Fruit fly (Drosophila melanogaster): ENCODE data around the gene Pka-C1.

Pka-C1 gene

DNA sequence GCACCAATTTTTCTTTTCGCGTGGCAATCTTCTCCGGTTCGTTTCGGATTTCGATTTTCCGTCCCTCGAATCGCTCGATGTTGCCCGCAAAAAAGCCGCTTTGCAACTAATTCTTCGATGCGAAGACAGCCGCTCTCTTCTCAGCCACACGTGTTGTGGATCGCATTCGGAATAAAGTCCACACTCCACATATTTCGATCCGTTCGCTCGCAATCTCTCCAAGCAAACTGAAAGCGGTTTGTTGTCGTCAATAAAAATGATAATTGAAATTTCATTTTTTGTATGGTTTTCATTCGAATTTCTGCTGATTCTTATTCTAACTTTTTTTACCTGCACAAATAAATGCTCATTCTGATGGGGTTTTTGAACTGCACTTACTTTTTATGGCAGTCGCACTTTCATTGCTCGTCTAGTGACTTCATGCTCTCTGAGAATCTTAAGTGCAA lies 6.8 kb upstream of the Pka-C1 start, which contains the start of gene CG31710:
Gene CG31710 (minus strand): TSS at position 83 of the 446 bp plus-strand sequence.
- TF ChIP-seq noc (tag; optimal IDR thresholded peaks at IDR 0.05), result peak; percentile 46

DNA sequence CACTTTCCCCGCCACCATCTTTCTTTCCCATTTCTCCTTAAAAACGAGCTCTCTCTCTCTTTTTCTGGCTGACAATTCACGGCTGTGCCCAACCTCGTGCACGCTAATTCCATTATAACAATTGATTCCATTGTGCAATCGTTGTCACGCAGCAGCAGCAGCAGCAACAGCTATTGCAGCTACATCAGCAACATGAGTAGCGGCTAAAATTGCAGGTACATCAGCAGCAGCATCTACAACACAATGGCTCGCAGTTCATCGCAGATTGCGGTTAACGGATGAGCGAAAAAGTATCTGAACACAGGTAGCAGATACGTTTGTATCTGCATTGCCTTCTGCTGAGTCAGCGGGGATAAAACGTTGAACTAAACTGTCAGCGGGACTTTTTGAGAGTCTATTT lies 6.2 kb upstream of the Pka-C1 start:
- no peak for TF ChIP-seq noc (tag; optimal IDR thresholded peaks at IDR 0.05)

DNA sequence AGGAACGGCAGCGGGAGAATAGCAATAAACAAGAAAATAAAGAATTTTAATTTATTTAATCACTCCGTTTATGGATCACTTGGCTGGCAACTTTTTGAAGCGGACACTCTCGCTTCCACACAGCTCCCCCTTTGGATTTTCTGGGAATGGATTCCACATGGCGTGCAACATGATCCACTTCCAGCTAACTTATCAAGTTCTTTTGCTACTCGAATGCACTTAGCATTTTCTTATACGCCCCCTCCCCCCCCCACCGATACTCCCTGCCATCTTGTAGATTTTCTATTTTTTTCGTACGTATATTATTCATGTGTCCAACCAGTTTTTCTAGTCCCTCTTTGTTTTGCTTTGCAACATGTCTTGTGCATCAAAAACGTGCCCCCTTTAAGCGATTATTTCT lies 5.2 kb upstream of the Pka-C1 start:
- no peak for TF ChIP-seq noc (tag; optimal IDR thresholded peaks at IDR 0.05)

DNA sequence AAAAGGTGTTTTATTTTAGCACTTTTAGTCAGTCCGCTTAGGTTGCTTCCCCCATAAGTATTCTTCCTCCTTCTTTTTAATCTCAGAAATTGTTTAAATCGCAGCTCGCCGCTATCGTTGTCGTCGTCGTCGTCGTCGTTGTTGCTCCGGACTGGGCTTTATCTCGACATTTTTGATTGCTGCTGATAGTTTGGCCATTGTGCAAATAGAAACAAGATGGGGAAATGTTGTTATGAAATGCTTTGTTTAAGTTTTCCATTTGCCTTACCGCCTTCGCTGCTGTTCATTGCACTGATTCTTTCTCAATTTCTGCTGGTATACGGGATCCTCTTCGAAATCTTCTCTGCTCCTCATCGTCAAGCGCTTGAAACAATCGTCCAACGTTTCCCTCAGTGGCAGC lies 3.9 kb upstream of the Pka-C1 start:
- no peak for TF ChIP-seq noc (tag; optimal IDR thresholded peaks at IDR 0.05)

DNA sequence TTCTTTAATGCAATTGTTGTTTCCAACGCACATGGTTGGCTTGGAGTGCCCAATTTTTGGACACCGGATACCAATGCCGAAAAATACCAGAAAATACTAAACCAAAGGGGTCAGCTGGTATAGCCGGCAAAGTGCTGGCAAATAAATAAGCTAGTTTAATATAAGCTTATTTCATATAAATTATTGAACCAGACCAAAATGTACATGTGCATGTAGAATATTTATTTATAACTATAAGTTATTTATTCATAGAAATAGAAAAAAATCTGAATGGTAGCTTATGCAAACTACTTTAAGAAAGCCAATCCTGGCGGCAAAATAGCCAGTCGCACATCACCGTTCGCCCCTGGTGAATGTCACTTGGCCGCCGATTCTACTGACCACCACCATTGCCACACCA lies 1.4 kb upstream of the Pka-C1 start, which contains the start of gene pelo:
Gene pelo (plus strand): TSS at position 357 of the 400 bp plus-strand sequence.
- TF ChIP-seq noc (tag; optimal IDR thresholded peaks at IDR 0.05), result peak; percentile 70

DNA sequence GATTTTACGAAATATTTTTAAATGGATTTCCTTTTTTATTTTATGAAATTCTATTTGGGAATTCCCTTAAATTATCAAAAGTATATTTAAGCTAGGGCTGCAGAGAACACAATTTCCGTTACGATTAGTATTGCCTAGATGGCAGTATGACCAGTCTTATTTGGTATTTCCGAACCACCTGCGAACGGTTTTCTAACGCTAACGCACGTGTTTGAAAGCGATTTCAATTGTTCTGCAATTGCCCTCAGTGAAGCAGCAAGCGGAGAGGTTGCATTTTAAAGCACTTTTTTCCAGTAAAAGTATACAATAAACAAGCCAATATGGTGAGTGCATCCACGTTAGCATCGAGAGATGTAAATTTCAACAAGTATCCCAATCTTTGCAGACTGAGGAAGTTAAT lies 518 bp upstream of the Pka-C1 start, which contains the start of gene hoip:
Gene hoip (plus strand): TSS at position 177 of the 400 bp plus-strand sequence.
- TF ChIP-seq noc (tag; optimal IDR thresholded peaks at IDR 0.05), result no peak

DNA sequence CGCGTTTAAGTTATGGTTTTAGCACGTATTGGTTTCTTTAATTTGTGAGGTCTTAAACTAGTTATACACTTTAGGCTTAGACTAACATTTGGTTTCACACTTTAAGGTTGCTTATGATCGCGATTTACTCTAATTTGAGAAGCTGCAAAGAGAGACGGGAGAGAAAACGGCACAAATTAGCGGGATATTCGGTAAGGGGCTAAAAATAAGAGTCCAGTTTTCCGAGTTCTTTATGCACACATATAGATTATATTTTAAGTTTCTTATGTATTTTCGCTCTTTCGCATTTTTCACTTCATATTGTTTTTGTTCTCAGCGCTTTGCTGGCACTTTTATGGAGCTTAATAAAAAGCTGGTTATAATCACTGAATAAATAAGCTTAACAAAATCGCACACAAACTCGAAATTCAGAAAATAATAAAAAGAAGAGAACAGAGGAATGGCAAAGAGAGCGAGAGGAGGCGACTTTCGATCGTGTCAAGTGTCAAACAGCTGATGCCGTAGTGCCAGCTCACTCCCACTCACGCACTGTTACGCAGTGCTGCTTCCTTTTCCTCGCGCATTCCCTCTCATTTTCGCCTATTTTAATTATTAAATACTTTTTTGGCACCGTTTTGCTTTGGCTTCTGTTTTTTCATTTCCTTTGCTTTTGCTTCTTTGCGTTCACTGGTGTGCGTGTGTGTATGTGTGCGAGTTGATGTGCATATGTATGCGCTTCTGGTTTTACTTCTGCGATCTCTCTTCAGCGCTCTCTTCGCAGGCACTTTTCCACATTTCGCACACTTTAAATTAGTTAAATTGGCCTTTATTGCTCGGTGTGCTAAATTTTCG lies 790 bp downstream of the Pka-C1 start:
- peak; percentile 30 for TF ChIP-seq noc (tag; optimal IDR thresholded peaks at IDR 0.05)

DNA sequence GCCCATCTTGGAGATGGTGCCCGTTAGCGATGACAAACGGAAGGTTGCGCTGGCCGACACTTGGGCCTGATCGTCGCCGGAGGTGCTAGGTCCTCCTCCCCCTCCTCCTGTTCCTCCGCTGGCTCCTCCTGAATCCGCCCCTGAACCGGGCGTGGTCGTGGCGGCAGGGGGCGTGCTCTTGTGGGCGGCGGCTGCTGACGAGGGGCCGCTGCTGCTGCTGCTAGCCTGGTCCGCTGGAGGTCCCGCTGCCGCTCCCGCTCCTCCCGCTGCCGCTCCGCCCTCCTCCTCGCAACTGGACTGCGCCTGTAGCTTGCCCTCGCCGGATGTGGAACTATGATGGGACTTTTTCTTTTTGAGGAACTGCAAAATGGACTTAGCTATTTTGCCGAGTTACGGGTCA lies 1.5 kb downstream of the Pka-C1 start:
- no peak for TF ChIP-seq noc (tag; optimal IDR thresholded peaks at IDR 0.05)

DNA sequence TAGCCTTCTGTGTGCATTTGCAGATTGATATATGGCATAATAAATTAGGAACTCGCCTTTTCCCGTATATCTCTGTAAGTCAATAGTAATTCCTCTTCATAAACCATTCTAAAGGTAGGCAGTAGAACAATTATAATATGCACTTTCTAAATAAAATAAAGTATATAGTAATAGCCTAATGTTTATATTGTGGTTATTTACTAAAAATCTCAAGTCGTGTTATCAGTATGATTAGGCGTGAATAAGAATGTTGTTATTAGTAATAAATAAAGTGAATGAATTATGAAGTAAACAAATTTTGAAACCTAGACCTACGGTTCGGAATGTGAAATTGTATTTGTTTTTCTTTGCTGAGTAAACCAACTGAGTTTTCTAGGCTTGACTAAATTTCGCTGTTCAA lies 3.4 kb downstream of the Pka-C1 start:
- TF ChIP-seq noc (tag; optimal IDR thresholded peaks at IDR 0.05), result no peak

DNA sequence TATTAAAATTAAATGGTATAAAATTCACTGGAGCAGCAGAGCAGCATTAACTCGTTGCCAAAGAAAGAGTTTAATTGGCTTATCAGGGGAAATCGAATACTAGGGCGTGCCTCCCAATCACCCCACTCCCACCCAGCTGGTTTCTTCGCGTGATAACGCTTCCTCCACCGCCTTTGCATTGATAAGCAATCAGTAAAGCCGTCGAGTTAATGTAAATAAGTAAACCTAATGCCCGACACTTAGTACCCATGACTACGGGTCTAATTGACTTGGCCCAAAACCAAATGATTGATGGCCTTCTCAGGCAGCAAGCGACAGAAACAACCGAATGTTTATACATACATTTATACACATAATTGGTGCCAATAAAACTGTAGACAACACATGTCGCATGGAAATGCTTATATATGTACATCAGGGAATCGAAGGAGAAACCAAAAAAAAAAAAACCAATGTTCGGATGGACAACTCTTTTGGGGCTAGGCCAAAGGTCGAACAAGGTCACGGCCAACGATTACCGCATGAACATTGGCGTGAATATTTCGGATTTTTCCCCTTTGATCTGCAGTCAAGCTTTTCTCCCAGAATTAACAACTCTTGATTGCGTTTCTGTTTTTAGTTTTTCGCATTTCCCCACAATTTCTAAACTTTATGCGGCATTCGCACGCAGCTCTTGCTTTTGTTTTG lies 5.0 kb downstream of the Pka-C1 start:
- TF ChIP-seq noc (tag; optimal IDR thresholded peaks at IDR 0.05), result no peak

DNA sequence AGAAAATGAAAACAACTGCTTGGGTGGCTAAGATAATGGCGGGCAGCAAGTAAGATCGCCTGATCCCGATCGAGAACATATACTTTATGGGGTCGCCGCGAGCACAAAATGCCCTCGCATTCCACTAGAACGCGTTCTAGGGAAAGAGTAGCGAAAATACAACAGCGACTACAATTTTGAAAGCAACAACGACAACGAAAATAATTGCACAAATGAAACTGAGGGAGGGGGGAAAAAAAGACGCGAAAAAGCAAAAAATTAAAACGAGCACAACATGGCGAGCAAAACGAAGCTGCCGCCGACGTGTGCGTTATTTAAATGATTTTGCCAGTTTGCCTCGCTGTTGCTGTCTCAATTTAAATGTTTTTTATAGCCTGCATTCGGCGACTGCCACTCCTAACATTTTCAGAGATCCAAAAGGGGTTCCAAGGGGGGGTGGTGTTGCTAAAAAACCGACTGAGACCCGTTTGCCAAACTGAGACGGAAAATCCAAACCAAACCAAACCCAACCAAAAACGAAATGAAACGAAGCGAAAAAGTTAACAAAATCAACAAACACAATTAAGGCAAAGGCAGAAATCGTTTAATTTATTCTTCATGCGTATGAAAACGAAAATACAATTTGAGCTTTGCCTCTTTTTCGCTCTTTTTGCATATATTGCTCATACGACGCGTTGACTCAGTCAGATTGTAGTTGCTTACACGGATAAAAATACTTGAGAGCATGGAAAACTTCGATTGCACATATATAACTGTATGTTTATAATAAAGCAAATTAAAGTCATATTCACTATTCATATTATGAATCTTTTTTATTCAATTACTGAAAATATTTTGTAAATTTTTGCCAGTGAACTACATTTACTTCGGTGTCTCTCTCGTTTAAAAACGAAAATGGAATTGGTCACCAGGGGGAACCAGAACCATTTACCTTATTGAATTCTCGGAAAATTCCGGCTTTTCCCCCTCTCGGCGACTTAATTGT lies 6.4 kb downstream of the Pka-C1 start:
- peak; percentile 67 for TF ChIP-seq noc (tag; optimal IDR thresholded peaks at IDR 0.05)

DNA sequence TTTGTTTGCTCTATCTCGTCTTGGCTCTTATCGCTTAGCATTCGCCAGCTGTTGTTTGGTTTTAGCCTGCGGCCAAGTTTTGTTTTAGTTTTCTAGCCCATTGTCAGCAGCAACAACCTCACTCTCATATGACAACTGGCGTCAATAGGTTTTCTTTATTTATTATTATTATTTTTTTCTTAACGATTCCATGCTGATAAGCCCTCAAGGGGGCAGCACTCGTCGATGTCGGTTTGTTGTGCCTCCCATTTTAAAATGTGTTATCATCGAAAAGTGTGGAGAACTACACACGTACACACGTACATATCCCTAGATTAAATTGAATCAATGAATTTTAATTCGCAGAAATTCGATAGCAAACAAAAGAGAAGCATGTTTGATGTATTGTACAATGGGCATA lies 7.9 kb downstream of the Pka-C1 start:
- TF ChIP-seq noc (tag; optimal IDR thresholded peaks at IDR 0.05), result peak; percentile 5

DNA sequence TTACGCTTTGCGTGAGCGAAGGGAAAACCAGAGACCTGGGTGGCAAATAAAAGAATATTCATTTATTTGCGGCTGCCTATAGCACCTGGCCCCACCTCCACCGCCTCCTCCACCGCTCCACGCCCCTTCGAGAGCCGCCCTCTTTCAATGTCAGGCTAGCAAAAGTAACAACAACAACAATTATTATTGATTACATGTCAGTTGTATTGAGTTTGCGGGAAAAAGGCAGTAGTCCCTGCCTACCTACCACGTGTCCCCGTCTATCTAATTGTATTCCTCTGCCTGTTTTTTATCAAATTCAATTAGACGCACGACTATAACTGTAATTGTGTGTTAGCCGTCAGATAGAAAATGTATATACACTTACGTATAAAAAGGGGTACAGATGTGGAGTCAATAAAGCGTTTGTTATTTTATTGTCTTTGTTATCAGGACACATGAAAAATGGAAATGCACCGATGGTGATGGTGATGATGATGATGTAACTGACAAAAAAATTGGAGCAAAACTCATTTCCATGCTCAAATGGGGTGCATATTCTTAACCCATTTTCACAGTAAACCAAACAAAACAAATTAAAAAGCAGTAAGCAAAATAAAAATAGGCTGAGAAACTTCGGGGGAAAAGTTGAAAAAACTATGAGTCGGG lies 8.4 kb downstream of the Pka-C1 start:
- TF ChIP-seq noc (tag; optimal IDR thresholded peaks at IDR 0.05), result no peak

DNA sequence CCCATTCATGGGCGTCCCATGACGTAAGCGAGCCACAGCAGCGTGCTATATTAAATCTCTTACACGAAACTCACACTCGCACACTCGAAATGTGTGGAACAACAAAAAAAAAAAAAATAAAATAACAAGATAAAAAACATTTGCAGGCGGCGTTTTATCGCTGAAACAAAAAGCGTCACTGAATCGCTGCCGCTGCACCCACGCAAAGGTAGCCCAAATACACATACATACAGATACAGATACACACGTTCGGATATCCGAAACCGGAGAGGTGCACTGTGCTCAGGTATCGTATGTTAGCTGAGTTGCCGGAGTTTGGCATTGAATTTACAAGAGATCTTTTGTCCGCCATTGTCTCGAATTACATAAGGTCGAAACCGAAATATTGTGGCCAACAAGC lies 13.1 kb downstream of the Pka-C1 start:
- no peak for TF ChIP-seq noc (tag; optimal IDR thresholded peaks at IDR 0.05)

DNA sequence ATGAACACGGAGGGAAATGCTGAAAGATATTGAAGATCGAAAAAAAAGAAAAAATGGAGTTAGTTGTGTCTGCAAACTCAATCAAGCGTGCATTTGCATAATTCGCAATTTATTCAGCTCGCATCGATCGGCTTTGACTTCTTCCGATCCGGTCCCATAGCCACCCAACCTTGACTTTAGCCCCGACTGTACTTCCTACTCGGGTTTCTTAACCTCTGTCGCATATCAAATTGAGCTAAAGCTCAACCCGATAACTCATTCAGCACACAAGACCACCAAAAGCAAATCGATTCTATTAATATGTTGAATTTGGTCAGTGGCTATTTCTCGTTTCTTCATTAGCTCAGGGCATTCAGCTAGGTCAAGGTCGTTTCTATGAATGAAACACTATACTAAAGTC lies 13.9 kb downstream of the Pka-C1 start:
- no peak for TF ChIP-seq noc (tag; optimal IDR thresholded peaks at IDR 0.05)

Data from whole organism, larva.